Worm (Caenorhabditis elegans) whole organism, L4/young adult: Measurements from ENCODE around the gene nlp-57.

Experiments used
- W03F9.2 ChIP-seq: fragments of 150-350 bp; optimal IDR thresholded peaks from 2 replicates; lab custom pipeline; 2014; ENCODE audit warnings: missing biosample characterization, missing genetic modification characterization
- dao-5 ChIP-seq: sonication (generic microtip); optimal IDR thresholded peaks from 2 replicates; lab custom pipeline; 2016; ENCODE audit warnings: missing genotype, missing genetic modification characterization, moderate library complexity, missing compliant biosample characterization
- him-1 ChIP-seq: sonication (generic microtip); optimal IDR thresholded peaks from 2 replicates; lab custom pipeline; 2016; ENCODE audit warnings: missing genotype, missing genetic modification reagents, missing genetic modification characterization, missing compliant biosample characterization

Gene nlp-57

ce11 chrX:11351288-11351687 lies 34.4 kb downstream of the nlp-57 start:
- TF ChIP-seq W03F9.2 (tag; lab: Kevin White, UChicago) (no peak), him-1 (tag; lab: Kevin White, UChicago) (no peak), dao-5 (tag; lab: Kevin White, UChicago) (no peak)

DNA sequence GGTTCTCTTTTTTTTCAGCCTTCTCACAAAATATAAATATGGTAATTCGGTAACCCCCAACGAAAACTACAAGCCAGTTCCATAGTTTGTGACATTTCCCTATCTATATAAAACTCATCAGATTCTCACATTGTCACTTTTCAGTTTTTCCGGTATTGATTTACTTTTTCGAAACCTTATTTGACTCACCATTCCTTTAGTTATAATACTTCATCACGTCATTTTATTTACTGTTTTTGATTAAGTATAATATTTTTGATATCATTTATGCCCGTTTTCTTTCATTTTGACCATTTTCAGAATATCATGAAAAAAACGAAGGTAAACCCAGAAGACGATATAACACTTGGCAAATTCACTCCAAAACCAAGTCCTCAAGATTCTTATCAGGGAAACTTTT lies 35.0 kb downstream of the nlp-57 start, which contains the start of gene pgp-3:
Gene pgp-3 (plus strand): TSS at position 301 of the 400 bp plus-strand sequence.
- TF ChIP-seq W03F9.2 (tag; lab: Kevin White, UChicago), result no peak
- no peak for TF ChIP-seq him-1 (tag; lab: Kevin White, UChicago)
- TF ChIP-seq dao-5 (tag; lab: Kevin White, UChicago), result no peak

DNA sequence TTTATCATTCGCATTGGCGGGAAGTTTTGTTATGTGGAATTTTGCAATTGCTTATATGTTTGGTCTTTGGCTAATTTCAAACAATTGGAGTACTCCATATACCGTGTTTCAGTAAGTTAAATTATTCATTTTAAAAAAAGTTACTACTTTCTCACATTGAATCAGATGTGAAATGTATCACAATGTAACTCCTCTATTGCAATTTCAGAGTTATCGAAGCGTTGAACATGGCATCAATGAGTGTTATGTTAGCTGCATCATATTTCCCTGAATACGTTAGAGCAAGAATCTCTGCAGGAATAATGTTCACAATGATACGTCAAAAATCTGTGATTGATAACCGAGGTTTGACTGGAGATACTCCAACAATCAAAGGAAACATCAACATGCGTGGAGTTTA lies 39.0 kb downstream of the nlp-57 start:
- TF ChIP-seq W03F9.2 (tag; lab: Kevin White, UChicago), result no peak
- TF ChIP-seq dao-5 (tag; lab: Kevin White, UChicago), result no peak
- TF ChIP-seq him-1 (tag; lab: Kevin White, UChicago), result no peak

ce11 chrX:11357516-11357915 lies 40.7 kb downstream of the nlp-57 start, which contains the start of gene pgp-4:
pgp-4 (plus strand) TSS chrX:11357816.
- TF ChIP-seq him-1 (tag; lab: Kevin White, UChicago) (no peak), W03F9.2 (tag; lab: Kevin White, UChicago) (no peak), dao-5 (tag; lab: Kevin White, UChicago) (no peak)

DNA sequence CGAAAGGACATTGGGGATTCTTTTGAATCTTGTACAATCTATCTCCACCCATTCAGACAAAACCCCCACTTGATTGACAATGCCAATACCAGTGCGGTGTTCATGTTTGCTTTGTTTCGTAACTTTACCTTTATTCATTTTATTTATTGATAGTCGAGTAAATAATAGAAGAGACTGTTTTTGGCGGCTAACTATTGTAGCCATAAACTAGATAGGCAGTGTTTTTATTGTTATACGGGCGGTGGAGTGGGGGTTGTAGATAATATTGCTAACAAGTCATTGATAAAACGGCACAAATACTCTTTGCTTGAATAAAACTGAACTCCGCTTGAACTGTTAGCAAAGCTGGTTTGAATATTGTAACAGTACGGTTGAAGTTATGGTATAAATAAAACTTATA lies 48.1 kb downstream of the nlp-57 start:
- TF ChIP-seq W03F9.2 (tag; lab: Kevin White, UChicago) (no peak), dao-5 (tag; lab: Kevin White, UChicago) (no peak), him-1 (tag; lab: Kevin White, UChicago) (no peak)

DNA sequence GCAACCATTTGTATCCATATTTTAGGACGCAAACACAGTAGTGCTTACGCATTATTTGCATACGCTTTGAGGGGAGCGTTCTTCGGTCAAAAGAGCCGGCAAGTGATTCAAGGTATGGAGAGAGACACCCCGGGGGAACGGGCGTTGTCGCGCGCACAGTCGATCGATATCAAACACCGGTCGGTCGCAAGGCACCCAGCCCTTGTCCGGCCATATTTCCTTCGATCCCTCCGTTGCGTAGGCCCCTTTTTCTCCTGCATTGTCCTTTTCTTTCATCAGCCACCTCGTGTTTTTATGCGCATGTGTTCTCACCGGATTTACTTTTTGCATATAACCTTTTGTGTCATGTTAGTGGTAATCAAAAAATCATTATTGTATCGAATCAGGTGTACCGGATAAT lies 49.1 kb downstream of the nlp-57 start:
- TF ChIP-seq him-1 (tag; lab: Kevin White, UChicago) (no peak), dao-5 (tag; lab: Kevin White, UChicago) (no peak), W03F9.2 (tag; lab: Kevin White, UChicago) (no peak)

ce11 chrX:11367087-11367486 lies 50.2 kb downstream of the nlp-57 start:
- TF ChIP-seq dao-5 (tag; lab: Kevin White, UChicago) (no peak), W03F9.2 (tag; lab: Kevin White, UChicago) (no peak), him-1 (tag; lab: Kevin White, UChicago) (no peak)

DNA sequence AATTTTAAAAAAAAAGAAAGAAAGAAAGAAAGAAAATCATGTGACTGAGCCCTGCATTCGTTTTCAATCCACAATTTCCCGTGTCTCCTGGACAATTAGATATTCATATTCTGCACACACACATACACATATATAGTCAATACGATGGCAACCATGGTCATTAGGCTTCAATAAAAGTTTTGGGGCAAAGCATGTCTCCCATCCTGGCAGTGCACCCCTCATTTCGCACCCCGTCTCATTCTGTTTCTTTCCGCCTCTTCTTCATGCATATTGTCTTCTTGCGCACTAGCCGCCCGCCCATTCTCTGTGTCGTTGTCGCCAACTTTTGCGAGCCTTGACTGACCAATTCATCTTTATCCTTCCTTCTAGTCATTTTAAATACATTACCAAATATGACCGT lies 50.8 kb downstream of the nlp-57 start:
- no peak for TF ChIP-seq W03F9.2 (tag; lab: Kevin White, UChicago)
